Worm (Caenorhabditis elegans) whole organism, young adult: ENCODE results near the gene srh-300.
A peak's percentile ranks its signal among the peaks of the same experiment; 100 is the strongest.

ENCODE experiments used
- B0336.3 ChIP-seq: fragments of 200-800 bp; sonication (Bioruptor generic); IDR thresholded peaks from 2 replicates; pipeline ENCODE4 v1.3.6; 2022; ENCODE audit warnings: missing genetic modification characterization, missing compliant biosample characterization
- F22D6.2 ChIP-seq: sonication (generic microtip); optimal IDR thresholded peaks from 2 replicates; lab custom pipeline; 2016; ENCODE audit warnings: mild to moderate bottlenecking, missing genetic modification characterization, missing compliant biosample characterization
- F33H1.4 ChIP-seq: fragments of 200-800 bp; sonication (Bioruptor generic); IDR thresholded peaks from 2 replicates; pipeline ENCODE4 v1.3.6; 2022; ENCODE audit warnings: missing genetic modification reagents, missing genetic modification characterization, missing compliant biosample characterization
- F39B2.1 ChIP-seq: fragments of 200-800 bp; sonication (Bioruptor generic); IDR thresholded peaks from 2 replicates; pipeline ENCODE4 v1.3.6; 2022; ENCODE audit warnings: missing genetic modification reagents, missing genetic modification characterization, missing compliant biosample characterization
- F57A8.1 ChIP-seq: fragments of 200-800 bp; sonication (Bioruptor generic); optimal IDR thresholded peaks from 2 replicates; lab custom pipeline; 2018; ENCODE audit warnings: mild to moderate bottlenecking, missing genetic modification characterization, moderate library complexity, missing compliant biosample characterization
- K11D2.4 ChIP-seq: fragments of 200-800 bp; sonication (Bioruptor generic); IDR thresholded peaks from 2 replicates; pipeline ENCODE4 v1.3.6; 2022; ENCODE audit warnings: missing genetic modification reagents, missing genetic modification characterization, missing compliant biosample characterization
- Y79H2A.3 ChIP-seq: fragments of 200-800 bp; sonication (Bioruptor generic); conservative IDR thresholded peaks from 2 replicates; pipeline ENCODE4 v1.3.6; 2022; ENCODE audit warnings: missing genetic modification reagents, missing genetic modification characterization, missing compliant biosample characterization
- ama-1 ChIP-seq, 3 experiments: fragments of 150-350 bp in 1 of 3; sonication (generic microtip) in 2 of 3; optimal IDR thresholded peaks; 2 replicates each; lab custom pipeline; 2014 to 2018; ENCODE audit warnings: missing biosample characterization in 2 of 3, missing genetic modification characterization in 2 of 3, missing genetic modification reagents in 2 of 3
- atf-7 ChIP-seq: sonication (generic microtip); optimal IDR thresholded peaks from 2 replicates; lab custom pipeline; 2017; ENCODE audit warnings: mild to moderate bottlenecking, missing genetic modification characterization, missing compliant biosample characterization
- bed-2 ChIP-seq: fragments of 200-800 bp; sonication (Bioruptor generic); IDR thresholded peaks from 2 replicates; pipeline ENCODE4 v1.3.6; 2022; ENCODE audit warnings: missing genetic modification reagents, missing genetic modification characterization, missing compliant biosample characterization
- cebp-2 ChIP-seq: fragments of 200-800 bp; sonication (Bioruptor generic); IDR thresholded peaks from 2 replicates; pipeline ENCODE4 v1.3.6; 2022; ENCODE audit warnings: missing genetic modification characterization, missing compliant biosample characterization
- ceh-79 ChIP-seq: sonication (generic microtip); optimal IDR thresholded peaks from 2 replicates; lab custom pipeline; 2017; ENCODE audit warnings: mild to moderate bottlenecking, missing genetic modification characterization, missing compliant biosample characterization
- ceh-91 ChIP-seq: fragments of 200-800 bp; sonication (Bioruptor generic); IDR thresholded peaks from 2 replicates; pipeline ENCODE4 v1.3.6; 2022; ENCODE audit warnings: missing genetic modification reagents, missing genetic modification characterization, missing compliant biosample characterization
- die-1 ChIP-seq: sonication (generic microtip); optimal IDR thresholded peaks from 2 replicates; lab custom pipeline; 2016; ENCODE audit warnings: missing genotype, mild to moderate bottlenecking, missing genetic modification characterization, missing compliant biosample characterization
- dpl-1 ChIP-seq: fragments of 150-350 bp; optimal IDR thresholded peaks from 2 replicates; lab custom pipeline; 2014; ENCODE audit warnings: missing biosample characterization, missing genetic modification reagents, missing genetic modification characterization
- egl-18 ChIP-seq: fragments of 200-800 bp; sonication (Bioruptor generic); IDR thresholded peaks from 2 replicates; pipeline ENCODE4 v1.3.6; 2022; ENCODE audit warnings: missing genetic modification reagents, missing genetic modification characterization, missing compliant biosample characterization
- ekl-4 ChIP-seq: fragments of 200-800 bp; sonication (Bioruptor generic); IDR thresholded peaks from 2 replicates; pipeline ENCODE4 v1.3.6; 2022; ENCODE audit warnings: missing genetic modification reagents, missing genetic modification characterization, missing compliant biosample characterization
- ets-4 ChIP-seq: fragments of 200-800 bp; sonication (Bioruptor generic); optimal IDR thresholded peaks from 2 replicates; lab custom pipeline; 2018; ENCODE audit warnings: mild to moderate bottlenecking, missing genetic modification characterization, missing compliant biosample characterization
- hmg-1.2 ChIP-seq: fragments of 200-800 bp; sonication (Bioruptor generic); IDR thresholded peaks from 2 replicates; pipeline ENCODE4 v1.3.6; 2022; ENCODE audit warnings: missing genetic modification reagents, missing genetic modification characterization, missing compliant biosample characterization
- hsf-1 ChIP-seq: fragments of 200-800 bp; sonication (Bioruptor generic); IDR thresholded peaks from 2 replicates; pipeline ENCODE4 v1.3.6; 2022; ENCODE audit warnings: missing genetic modification reagents, missing genetic modification characterization, missing compliant biosample characterization
- lin-26 ChIP-seq: fragments of 200-800 bp; sonication (Bioruptor generic); IDR thresholded peaks from 2 replicates; pipeline ENCODE4 v1.3.6; 2022; ENCODE audit warnings: missing genetic modification reagents, missing genetic modification characterization, missing compliant biosample characterization
- lin-54 ChIP-seq: fragments of 200-800 bp; sonication (Bioruptor generic); optimal IDR thresholded peaks from 2 replicates; lab custom pipeline; 2018; ENCODE audit warnings: mild to moderate bottlenecking, missing genetic modification characterization, missing compliant biosample characterization
- lsl-1 ChIP-seq: fragments of 200-800 bp; sonication (Bioruptor generic); optimal IDR thresholded peaks from 2 replicates; lab custom pipeline; 2018; ENCODE audit warnings: mild to moderate bottlenecking, missing genetic modification characterization, moderate library complexity, missing compliant biosample characterization
- madf-10 ChIP-seq: sonication (generic microtip); optimal IDR thresholded peaks from 2 replicates; lab custom pipeline; 2016; ENCODE audit warnings: mild to moderate bottlenecking, missing genetic modification characterization, missing compliant biosample characterization
- madf-3 ChIP-seq: fragments of 200-800 bp; sonication (Bioruptor generic); IDR thresholded peaks from 2 replicates; pipeline ENCODE4 v1.3.6; 2022; ENCODE audit warnings: missing genetic modification reagents, missing genetic modification characterization, missing compliant biosample characterization
- madf-8 ChIP-seq: fragments of 200-800 bp; sonication (Bioruptor generic); conservative IDR thresholded peaks from 2 replicates; pipeline ENCODE4 v1.3.6; 2022; ENCODE audit warnings: missing genetic modification reagents, missing genetic modification characterization, missing compliant biosample characterization
- mcd-1 ChIP-seq: fragments of 200-800 bp; sonication (Bioruptor generic); IDR thresholded peaks from 2 replicates; pipeline ENCODE4 v1.3.6; 2022; ENCODE audit warnings: missing genetic modification reagents, missing genetic modification characterization, missing compliant biosample characterization
- nhr-27 ChIP-seq: fragments of 200-800 bp; sonication (Bioruptor generic); optimal IDR thresholded peaks from 2 replicates; lab custom pipeline; 2018; ENCODE audit warnings: mild to moderate bottlenecking, missing genetic modification characterization, moderate library complexity, missing compliant biosample characterization
- pbrm-1 ChIP-seq: fragments of 200-800 bp; sonication (Bioruptor generic); IDR thresholded peaks from 2 replicates; pipeline ENCODE4 v1.3.6; 2022; ENCODE audit warnings: missing genetic modification reagents, missing genetic modification characterization, missing compliant biosample characterization
- rcor-1 ChIP-seq: fragments of 200-800 bp; sonication (Bioruptor generic); IDR thresholded peaks from 2 replicates; pipeline ENCODE4 v1.3.6; 2022; ENCODE audit warnings: missing genetic modification reagents, missing genetic modification characterization, missing compliant biosample characterization
- rpc-1 ChIP-seq, 2 experiments: fragments of 150-350 bp in 1 of 2; sonication (generic microtip) in 1 of 2; optimal IDR thresholded peaks; 2 replicates each; lab custom pipeline; 2014 to 2018; ENCODE audit warnings: missing biosample characterization in 1 of 2, missing genetic modification characterization in 1 of 2, missing genetic modification reagents in 1 of 2, missing genotype in 1 of 2
- sdz-38 ChIP-seq: sonication (generic microtip); optimal IDR thresholded peaks from 2 replicates; lab custom pipeline; 2016; ENCODE audit warnings: missing genotype, missing genetic modification characterization, missing compliant biosample characterization
- sea-2 ChIP-seq: fragments of 200-800 bp; sonication (Bioruptor generic); IDR thresholded peaks from 2 replicates; pipeline ENCODE4 v1.3.6; 2022; ENCODE audit warnings: missing genetic modification characterization, missing compliant biosample characterization
- snpc-3.4 ChIP-seq: sonication (generic microtip); optimal IDR thresholded peaks from 2 replicates; lab custom pipeline; 2017; ENCODE audit warnings: missing genetic modification characterization, mild to moderate bottlenecking, missing compliant biosample characterization, antibody characterized with exemption, moderate library complexity, missing genotype, missing genetic modification reagents
- snpc-4 ChIP-seq, 5 experiments: fragments of 150-350 bp in 1 of 5; sonication (generic microtip) in 4 of 5; optimal IDR thresholded peaks; 2 replicates each; lab custom pipeline; 2014 to 2018; ENCODE audit warnings: missing genetic modification characterization in 5 of 5, missing biosample characterization in 3 of 5, antibody characterized with exemption in 2 of 5, mild to moderate bottlenecking in 2 of 5, missing compliant biosample characterization in 2 of 5, missing genotype in 2 of 5, moderate library complexity in 2 of 5, missing genetic modification reagents in 1 of 5
- tbp1 ChIP-seq: fragments of 200-800 bp; sonication (Bioruptor generic); optimal IDR thresholded peaks from 2 replicates; lab custom pipeline; 2018; ENCODE audit warnings: mild to moderate bottlenecking, missing genetic modification characterization, missing compliant biosample characterization
- unc-130 ChIP-seq: sonication (generic microtip); optimal IDR thresholded peaks from 2 replicates; lab custom pipeline; 2016; ENCODE audit warnings: missing genetic modification reagents, missing genetic modification characterization, missing compliant biosample characterization
- ztf-18 ChIP-seq: sonication (generic microtip); optimal IDR thresholded peaks from 2 replicates; lab custom pipeline; 2016; ENCODE audit warnings: missing genotype, mild to moderate bottlenecking, missing genetic modification characterization, missing compliant biosample characterization
- ztf-22 ChIP-seq: fragments of 200-800 bp; sonication (Bioruptor generic); optimal IDR thresholded peaks from 2 replicates; lab custom pipeline; 2018; ENCODE audit warnings: mild to moderate bottlenecking, missing genetic modification characterization, moderate library complexity, missing compliant biosample characterization
- ztf-26 ChIP-seq: sonication (generic microtip); optimal IDR thresholded peaks from 2 replicates; lab custom pipeline; 2017; ENCODE audit warnings: missing genetic modification characterization, missing compliant biosample characterization

srh-300 gene

ce11 chrV:17831350-17831749, 9.4 kb downstream of the srh-300 start, which contains the start of gene srh-303:
Gene srh-303 (plus strand): TSS chrV:17831650.
- TF ChIP-seq ets-4 (GFP tag; lab: Kevin White, UChicago) (no peak), sdz-38 (tag; lab: Kevin White, UChicago) (no peak), ceh-79 (no peak), pbrm-1 (no peak)

ce11 chrV:17832228-17832627, 10.3 kb downstream of the srh-300 start:
- TF ChIP-seq F39B2.1 (GFP tag; lab: Robert Waterston, UW) = peak; percentile 98
- TF ChIP-seq, all 124 proteins: peak for 1; not testable (repeated sequence) for 123

DNA sequence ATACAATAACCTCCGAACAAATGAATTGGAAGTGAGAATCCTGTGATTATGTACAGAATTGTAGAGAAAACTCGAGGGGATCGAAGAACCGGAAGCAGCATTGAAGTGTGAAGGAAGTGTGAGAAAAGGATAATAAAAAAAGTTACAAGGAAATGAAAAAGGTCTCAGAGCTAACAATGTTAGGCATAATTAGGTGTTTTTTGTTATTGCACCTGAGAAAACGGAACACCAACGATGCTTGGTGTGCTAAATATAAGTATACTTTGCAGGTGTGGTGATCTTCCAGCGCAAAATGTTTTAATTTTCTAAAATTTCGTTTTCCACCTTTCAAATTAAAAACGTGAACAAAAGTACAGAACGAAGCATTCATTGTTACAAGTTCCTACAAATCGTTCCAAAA, 22.2 kb downstream of the srh-300 start, which contains the start of gene srh-286:
TSS of gene srh-286 (minus strand) at position 101 of the 400 bp plus-strand sequence.
- no peak for TF ChIP-seq F22D6.2 (tag; lab: Kevin White, UChicago)
- TF ChIP-seq rcor-1 (GFP tag; lab: Robert Waterston, UW) = no peak
- no peak for TF ChIP-seq madf-10 (tag; lab: Kevin White, UChicago)
- no peak for TF ChIP-seq atf-7
- TF ChIP-seq Y79H2A.3 (GFP tag; lab: Robert Waterston, UW) = no peak
- TF ChIP-seq egl-18 (GFP tag; lab: Robert Waterston, UW) = no peak

ce11 chrV:17845370-17845967, 23.6 kb downstream of the srh-300 start:
- 0 out of 2 replicates have a peak, but pooled peaks have one; percentile 20 for TF ChIP-seq cebp-2 (GFP tag; lab: Robert Waterston, UW)
- TF ChIP-seq hmg-1.2 (GFP tag; lab: Robert Waterston, UW) = peak; percentile 30
- peak; percentile 53 for TF ChIP-seq snpc-3.4 (tag; lab: Kevin White, UChicago)
- TF ChIP-seq nhr-27 = no peak
- no peak for TF ChIP-seq ceh-91 (GFP tag; lab: Robert Waterston, UW)
- TF ChIP-seq sea-2 (GFP tag; lab: Robert Waterston, UW) = no peak
- peak; percentile 34 for TF ChIP-seq lin-54 (GFP tag; lab: Kevin White, UChicago)
- peak; percentile 36; the same call in 1 of the 2 replicates for TF ChIP-seq lin-26 (GFP tag; lab: Robert Waterston, UW)
- TF ChIP-seq ekl-4 = 0 out of 2 replicates have a peak, but pooled peaks have one; percentile 58
- no peak for TF ChIP-seq K11D2.4 (GFP tag; lab: Robert Waterston, UW)
- no peak for TF ChIP-seq F57A8.1 (GFP tag; lab: Kevin White, UChicago)
- no peak for TF ChIP-seq snpc-4 (GFP tag; optimal IDR thresholded peaks at IDR 0.05; lab: Kevin White, UChicago)
- no peak for TF ChIP-seq snpc-4 (tag; optimal IDR thresholded peaks at IDR 0.05; lab: Kevin White, UChicago)
- TF ChIP-seq atf-7 = peak; percentile 68
- TF ChIP-seq dpl-1 (GFP tag; lab: Kevin White, UChicago) = no peak
- TF ChIP-seq B0336.3 (GFP tag; lab: Robert Waterston, UW) = 0 out of 2 replicates have a peak, but pooled peaks have one; percentile 36
- 0 out of 2 replicates have a peak, but pooled peaks have one; percentile 44 for TF ChIP-seq hsf-1 (GFP tag; lab: Robert Waterston, UW)
- no peak for TF ChIP-seq madf-8 (GFP tag; lab: Robert Waterston, UW)
- TF ChIP-seq tbp1 (GFP tag; lab: Kevin White, UChicago) = peak; percentile 27
- 0 out of 2 replicates have a peak, but pooled peaks have one; percentile 39 for TF ChIP-seq pbrm-1
- no peak for TF ChIP-seq ztf-22 (GFP tag; lab: Kevin White, UChicago)
- no peak for TF ChIP-seq bed-2 (GFP tag; lab: Robert Waterston, UW)
- TF ChIP-seq mcd-1 (GFP tag; lab: Robert Waterston, UW) = peak; percentile 58
- peak; percentile 6; the same call in 1 of the 2 replicates for TF ChIP-seq F33H1.4 (GFP tag; lab: Robert Waterston, UW)
- no peak for TF ChIP-seq ztf-18 (tag; lab: Kevin White, UChicago)
- peak; percentile 58; the same call in 1 of the 2 replicates for TF ChIP-seq madf-3 (GFP tag; lab: Robert Waterston, UW)
- TF ChIP-seq ztf-26 (tag; lab: Kevin White, UChicago) = no peak
- TF ChIP-seq ama-1 (optimal IDR thresholded peaks at IDR 0.05; lab: Kevin White, UChicago) = no peak
- TF ChIP-seq ama-1 (GFP tag; optimal IDR thresholded peaks at IDR 0.05; lab: Kevin White, UChicago) = peak in 1 of 2 experiments; percentile 40
- 0 out of 2 replicates have a peak, but pooled peaks have one; percentile 25 for TF ChIP-seq Y79H2A.3 (GFP tag; lab: Robert Waterston, UW)
- no peak for TF ChIP-seq die-1 (tag; lab: Kevin White, UChicago)
- TF ChIP-seq F39B2.1 (GFP tag; lab: Robert Waterston, UW) = 0 out of 2 replicates have a peak, but pooled peaks have one; percentile 25
- TF ChIP-seq lsl-1 (GFP tag; lab: Kevin White, UChicago) = peak; percentile 23
- TF ChIP-seq unc-130 (GFP tag; lab: Kevin White, UChicago) = no peak
- peak; percentile 9 for TF ChIP-seq rpc-1 (optimal IDR thresholded peaks at IDR 0.05; lab: Kevin White, UChicago)
- TF ChIP-seq rpc-1 (tag; optimal IDR thresholded peaks at IDR 0.05; lab: Kevin White, UChicago) = peak; percentile 63
